Fruit fly (Drosophila melanogaster): ENCODE data around the gene Octbeta3R.
"Not testable (repeated sequence)": the region's sequence is repeated elsewhere in the genome, so short reads cannot be mapped to it uniquely, and the experiment has no call there.

The Octbeta3R gene

DNA sequence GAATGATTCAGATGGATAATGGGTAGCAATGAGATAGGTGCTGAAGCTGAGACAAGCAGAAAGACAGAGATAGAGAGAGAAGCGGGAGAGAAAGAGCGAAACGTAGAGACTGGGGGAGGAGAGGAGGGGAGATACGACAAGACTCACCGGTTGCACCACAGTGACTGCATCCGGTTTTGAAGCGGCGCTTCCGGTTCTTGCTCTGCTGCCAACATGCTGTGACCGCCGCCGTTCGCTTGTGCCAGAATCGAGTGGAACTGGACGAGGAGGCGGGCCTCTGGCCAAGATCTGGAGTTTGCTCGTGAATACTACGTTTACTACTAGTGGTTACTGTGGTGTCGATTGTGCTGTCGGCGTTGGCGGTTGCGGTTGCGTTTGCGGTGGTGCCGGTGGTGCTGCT is 33.0 kb downstream of the Octbeta3R start:
- TF ChIP-seq GATAd (GFP tag; optimal IDR thresholded peaks at IDR 0.05), result no peak
- no peak for TF ChIP-seq dsf (GFP tag; optimal IDR thresholded peaks at IDR 0.05; ENCODE audit: borderline replicate concordance)
- TF ChIP-seq Dif (GFP tag; optimal IDR thresholded peaks at IDR 0.05; ENCODE audit: partially characterized antibody), result no peak
- no peak for TF ChIP-seq Hnf4 (GFP tag; optimal IDR thresholded peaks at IDR 0.05)
- TF ChIP-seq tai (GFP tag; optimal IDR thresholded peaks at IDR 0.05), result no peak
- TF ChIP-seq N (GFP tag; optimal IDR thresholded peaks at IDR 0.05), result no peak
- no peak for TF ChIP-seq Dfd (GFP tag; optimal IDR thresholded peaks at IDR 0.05)
- TF ChIP-seq HLH106 (tag; optimal IDR thresholded peaks at IDR 0.05), result no peak
- no peak for TF ChIP-seq jim (GFP tag; optimal IDR thresholded peaks at IDR 0.05)
- no peak for TF ChIP-seq Vsx2 (GFP tag; optimal IDR thresholded peaks at IDR 0.05; ENCODE audit: partially characterized antibody)
- TF ChIP-seq lola (GFP tag; optimal IDR thresholded peaks at IDR 0.05), result no peak
- no peak for TF ChIP-seq ey (GFP tag; optimal IDR thresholded peaks at IDR 0.05)
- no peak for TF ChIP-seq CrebA (GFP tag; optimal IDR thresholded peaks at IDR 0.05; ENCODE audit: borderline replicate concordance)
- no peak for TF ChIP-seq psq (GFP tag; optimal IDR thresholded peaks at IDR 0.05)
- no peak for TF ChIP-seq usp (GFP tag; optimal IDR thresholded peaks at IDR 0.05)

DNA sequence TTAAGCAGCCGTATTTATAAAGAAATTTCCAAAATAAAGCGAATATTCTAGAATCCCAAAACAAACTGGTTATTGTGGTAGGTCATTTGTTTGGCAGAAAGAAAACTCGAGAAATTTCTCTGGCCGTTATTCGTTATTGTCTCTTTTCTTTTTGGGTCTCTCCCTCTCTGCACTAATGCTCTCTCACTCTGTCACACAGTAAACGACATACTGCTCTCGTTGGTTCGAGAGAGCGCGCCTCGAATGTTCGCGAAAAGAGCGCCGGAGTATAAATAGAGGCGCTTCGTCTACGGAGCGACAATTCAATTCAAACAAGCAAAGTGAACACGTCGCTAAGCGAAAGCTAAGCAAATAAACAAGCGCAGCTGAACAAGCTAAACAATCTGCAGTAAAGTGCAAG is 39.3 kb downstream of the Octbeta3R start, which contains the start of gene Hsp70Bc:
TSS of gene Hsp70Bc (plus strand) at position 301 of the 400 bp plus-strand sequence.
- TF ChIP-seq foxo, lola, Hnf4 (GFP tag; optimal IDR thresholded peaks at IDR 0.05): not testable (repeated sequence)

DNA sequence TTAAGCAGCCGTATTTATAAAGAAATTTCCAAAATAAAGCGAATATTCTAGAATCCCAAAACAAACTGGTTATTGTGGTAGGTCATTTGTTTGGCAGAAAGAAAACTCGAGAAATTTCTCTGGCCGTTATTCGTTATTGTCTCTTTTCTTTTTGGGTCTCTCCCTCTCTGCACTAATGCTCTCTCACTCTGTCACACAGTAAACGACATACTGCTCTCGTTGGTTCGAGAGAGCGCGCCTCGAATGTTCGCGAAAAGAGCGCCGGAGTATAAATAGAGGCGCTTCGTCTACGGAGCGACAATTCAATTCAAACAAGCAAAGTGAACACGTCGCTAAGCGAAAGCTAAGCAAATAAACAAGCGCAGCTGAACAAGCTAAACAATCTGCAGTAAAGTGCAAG is 42.5 kb downstream of the Octbeta3R start, which contains the start of gene Hsp70Bb:
TSS of gene Hsp70Bb (plus strand) at position 301 of the 400 bp plus-strand sequence.
- TF ChIP-seq br (GFP tag; optimal IDR thresholded peaks at IDR 0.05); lola (GFP tag; optimal IDR thresholded peaks at IDR 0.05); HLH106 (tag; optimal IDR thresholded peaks at IDR 0.05): not testable (repeated sequence)

DNA sequence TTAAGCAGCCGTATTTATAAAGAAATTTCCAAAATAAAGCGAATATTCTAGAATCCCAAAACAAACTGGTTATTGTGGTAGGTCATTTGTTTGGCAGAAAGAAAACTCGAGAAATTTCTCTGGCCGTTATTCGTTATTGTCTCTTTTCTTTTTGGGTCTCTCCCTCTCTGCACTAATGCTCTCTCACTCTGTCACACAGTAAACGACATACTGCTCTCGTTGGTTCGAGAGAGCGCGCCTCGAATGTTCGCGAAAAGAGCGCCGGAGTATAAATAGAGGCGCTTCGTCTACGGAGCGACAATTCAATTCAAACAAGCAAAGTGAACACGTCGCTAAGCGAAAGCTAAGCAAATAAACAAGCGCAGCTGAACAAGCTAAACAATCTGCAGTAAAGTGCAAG is 45.8 kb downstream of the Octbeta3R start, which contains the start of gene Hsp70Bbb:
TSS of gene Hsp70Bbb (plus strand) at position 301 of the 400 bp plus-strand sequence.
- TF ChIP-seq Abd-B (GFP tag; optimal IDR thresholded peaks at IDR 0.05); usp (GFP tag; optimal IDR thresholded peaks at IDR 0.05); dsf (GFP tag; optimal IDR thresholded peaks at IDR 0.05; ENCODE audit: borderline replicate concordance): not testable (repeated sequence)

DNA sequence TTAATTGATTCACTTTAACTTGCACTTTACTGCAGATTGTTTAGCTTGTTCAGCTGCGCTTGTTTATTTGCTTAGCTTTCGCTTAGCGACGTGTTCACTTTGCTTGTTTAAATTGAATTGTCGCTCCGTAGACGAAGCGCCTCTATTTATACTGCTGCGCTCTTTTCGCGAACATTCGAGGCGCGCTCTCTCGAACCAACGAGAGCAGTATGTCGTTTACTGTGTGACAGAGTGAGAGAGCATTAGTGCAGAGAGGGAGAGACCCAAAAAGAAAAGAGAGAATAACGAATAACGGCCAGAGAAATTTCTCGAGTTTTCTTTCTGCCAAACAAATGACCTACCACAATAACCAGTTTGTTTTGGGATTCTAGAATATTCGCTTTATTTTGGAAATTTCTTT is 80.4 kb downstream of the Octbeta3R start, which contains the start of gene Hsp70Ba:
TSS of gene Hsp70Ba (minus strand) at position 102 of the 400 bp plus-strand sequence.
- TF ChIP-seq Vsx2 (GFP tag; optimal IDR thresholded peaks at IDR 0.05; ENCODE audit: partially characterized antibody); CG9705 (GFP tag; optimal IDR thresholded peaks at IDR 0.05); br (GFP tag; optimal IDR thresholded peaks at IDR 0.05): not testable (repeated sequence)

DNA sequence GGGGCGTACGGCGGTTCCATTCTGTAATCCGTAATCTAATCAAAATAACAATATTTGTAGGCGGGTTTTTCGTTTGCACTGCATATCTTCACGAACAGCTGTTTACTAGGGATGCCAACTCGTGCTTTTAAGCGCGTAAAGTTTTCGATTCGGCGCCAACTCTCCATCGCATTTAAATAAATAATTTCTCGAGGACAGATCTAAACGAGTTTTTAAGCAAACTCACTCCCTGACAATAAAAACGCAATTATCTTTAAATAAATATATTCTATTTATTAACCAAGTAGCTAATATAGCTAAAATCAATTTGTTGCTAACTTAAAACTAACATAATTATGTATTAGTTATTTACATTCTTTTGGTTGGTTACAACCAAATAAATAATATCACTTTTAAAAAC is 82.8 kb downstream of the Octbeta3R start, which contains the start of gene CG5608:
TSS of gene CG5608 (minus strand) at position 101 of the 400 bp plus-strand sequence.
- TF ChIP-seq ey, tai, CG9705 (GFP tag; optimal IDR thresholded peaks at IDR 0.05): not testable (repeated sequence)
